Fruit fly (Drosophila melanogaster) whole organism, pupa: ENCODE data around the gene CG6726.

Experiments used
- CG10348 ChIP-seq: fragments of 200-800 bp; sonication (Bioruptor generic); IDR thresholded peaks from 2 replicates; pipeline ENCODE4 v1.3.6; 2022; ENCODE audit warnings: missing biosample characterization, missing genetic modification characterization
- CG12605 ChIP-seq: fragments of 200-800 bp; sonication (Bioruptor generic); IDR thresholded peaks from 2 replicates; pipeline ENCODE4 v1.3.6; 2022; ENCODE audit warnings: missing biosample characterization, missing genetic modification characterization
- CG13204 ChIP-seq: fragments of 200-800 bp; sonication (Bioruptor generic); optimal IDR thresholded peaks from 2 replicates; lab custom pipeline; 2018; ENCODE audit warnings: missing biosample characterization, mild to moderate bottlenecking, missing genetic modification characterization, moderate library complexity
- CG14655 ChIP-seq: fragments of 200-800 bp; sonication (Bioruptor generic); optimal IDR thresholded peaks from 3 replicates; lab custom pipeline; 2017; ENCODE audit warnings: mild to moderate bottlenecking, missing biosample characterization, missing genetic modification reagents, missing genetic modification characterization
- CG15710 ChIP-seq: fragments of 200-800 bp; sonication (Bioruptor generic); optimal IDR thresholded peaks from 2 replicates; lab custom pipeline; 2018; ENCODE audit warnings: missing biosample characterization, mild to moderate bottlenecking, missing genetic modification characterization, moderate library complexity
- CG17806 ChIP-seq: fragments of 200-800 bp; sonication (Bioruptor generic); optimal IDR thresholded peaks from 2 replicates; lab custom pipeline; 2018; ENCODE audit warnings: missing biosample characterization, mild to moderate bottlenecking, missing genetic modification characterization, moderate library complexity
- CG32121 ChIP-seq: fragments of 200-800 bp; sonication (Bioruptor generic); IDR thresholded peaks from 2 replicates; pipeline ENCODE4 v1.3.6; 2022; ENCODE audit warnings: missing biosample characterization, missing genetic modification characterization
- CG34367 ChIP-seq: fragments of 200-800 bp; sonication (Bioruptor generic); optimal IDR thresholded peaks from 2 replicates; lab custom pipeline; 2018; ENCODE audit warnings: missing biosample characterization, mild to moderate bottlenecking, missing genetic modification characterization
- CG4496 ChIP-seq: fragments of 200-800 bp; sonication (Bioruptor generic); IDR thresholded peaks from 3 replicates; pipeline ENCODE4 v1.3.6; 2022; ENCODE audit warnings: missing biosample characterization, missing genetic modification characterization
- CG8159 ChIP-seq: fragments of 200-800 bp; sonication (Bioruptor generic); optimal IDR thresholded peaks from 3 replicates; lab custom pipeline; 2018; ENCODE audit warnings: missing biosample characterization, mild to moderate bottlenecking, missing genetic modification characterization, moderate library complexity
- CG8301 ChIP-seq: fragments of 200-800 bp; sonication (Bioruptor generic); optimal IDR thresholded peaks from 2 replicates; lab custom pipeline; 2018; ENCODE audit warnings: missing biosample characterization, mild to moderate bottlenecking, missing genetic modification characterization
- CG9948 ChIP-seq: fragments of 200-800 bp; sonication (Bioruptor generic); optimal IDR thresholded peaks from 2 replicates; lab custom pipeline; 2018; ENCODE audit warnings: missing biosample characterization, mild to moderate bottlenecking, missing genetic modification characterization, moderate library complexity
- D1 ChIP-seq: fragments of 200-800 bp; sonication (Bioruptor generic); optimal IDR thresholded peaks from 2 replicates; lab custom pipeline; 2018; ENCODE audit warnings: missing biosample characterization, mild to moderate bottlenecking, missing genetic modification characterization, moderate library complexity
- EcR ChIP-seq: fragments of 200-800 bp; sonication (Bioruptor generic); optimal IDR thresholded peaks from 3 replicates; lab custom pipeline; 2019; ENCODE audit warnings: missing biosample characterization, missing genetic modification characterization, mild to moderate bottlenecking, moderate library complexity, missing genetic modification reagents
- Ets98B ChIP-seq: fragments of 200-800 bp; sonication (Bioruptor generic); IDR thresholded peaks from 2 replicates; pipeline ENCODE4 v1.3.6; 2022; ENCODE audit warnings: missing biosample characterization, missing genetic modification characterization
- Pif1A ChIP-seq: fragments of 200-800 bp; sonication (Bioruptor generic); optimal IDR thresholded peaks from 3 replicates; lab custom pipeline; 2016; ENCODE audit warnings: missing biosample characterization, missing genetic modification characterization
- Pif1B ChIP-seq: fragments of 200-800 bp; sonication (Bioruptor generic); optimal IDR thresholded peaks from 3 replicates; lab custom pipeline; 2016; ENCODE audit warnings: missing biosample characterization, missing genetic modification characterization
- Snoo ChIP-seq: fragments of 200-800 bp; sonication (Bioruptor generic); optimal IDR thresholded peaks from 3 replicates; lab custom pipeline; 2017; ENCODE audit warnings: missing biosample characterization, mild to moderate bottlenecking, missing genetic modification characterization, inconsistent platforms
- fd96Ca ChIP-seq: fragments of 200-800 bp; sonication (Bioruptor generic); IDR thresholded peaks from 3 replicates; pipeline ENCODE4 v1.3.6; 2022; ENCODE audit warnings: missing biosample characterization, missing genetic modification characterization
- gl ChIP-seq: fragments of 200-800 bp; sonication (Bioruptor generic); optimal IDR thresholded peaks from 2 replicates; lab custom pipeline; 2018; ENCODE audit warnings: missing biosample characterization, mild to moderate bottlenecking, missing genetic modification characterization
- rn ChIP-seq: fragments of 200-800 bp; sonication (Bioruptor generic); IDR thresholded peaks from 2 replicates; pipeline ENCODE4 v1.3.6; 2022; ENCODE audit warnings: missing biosample characterization, missing genetic modification characterization

The CG6726 gene

DNA sequence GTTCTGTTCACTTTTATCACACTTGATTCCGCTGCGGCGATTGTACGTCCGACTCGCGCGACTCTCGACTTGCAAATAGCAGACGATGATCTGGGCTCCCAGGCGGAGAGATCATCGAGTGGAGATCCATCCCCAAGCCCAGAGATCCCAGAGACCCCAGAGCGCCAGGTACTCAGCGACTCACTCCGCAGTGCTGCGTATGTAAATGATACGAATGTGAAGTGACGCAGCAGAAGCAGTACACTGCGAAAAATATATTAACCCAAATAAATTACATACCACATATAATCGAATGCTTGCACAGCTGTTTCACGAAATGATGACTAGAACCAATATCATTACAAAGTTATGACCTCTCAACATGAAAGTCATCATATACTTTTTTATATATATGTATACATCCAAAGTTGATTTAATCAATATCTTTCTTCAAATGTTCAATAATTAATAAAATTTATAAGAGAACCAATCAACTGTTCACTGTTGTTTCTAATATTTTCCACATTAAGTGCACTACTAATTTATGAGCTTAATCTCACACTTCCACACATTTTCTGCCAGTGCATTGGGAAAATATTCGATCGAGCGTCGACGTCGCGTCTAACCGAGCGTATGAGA is 24.2 kb upstream of the CG6726 start, which contains the start of gene CG17111:
TSS of gene CG17111 (minus strand) at position 51 of the 618 bp plus-strand sequence.
- TF ChIP-seq Ets98B (GFP tag; lab: Robert Waterston, UW) = no peak

DNA sequence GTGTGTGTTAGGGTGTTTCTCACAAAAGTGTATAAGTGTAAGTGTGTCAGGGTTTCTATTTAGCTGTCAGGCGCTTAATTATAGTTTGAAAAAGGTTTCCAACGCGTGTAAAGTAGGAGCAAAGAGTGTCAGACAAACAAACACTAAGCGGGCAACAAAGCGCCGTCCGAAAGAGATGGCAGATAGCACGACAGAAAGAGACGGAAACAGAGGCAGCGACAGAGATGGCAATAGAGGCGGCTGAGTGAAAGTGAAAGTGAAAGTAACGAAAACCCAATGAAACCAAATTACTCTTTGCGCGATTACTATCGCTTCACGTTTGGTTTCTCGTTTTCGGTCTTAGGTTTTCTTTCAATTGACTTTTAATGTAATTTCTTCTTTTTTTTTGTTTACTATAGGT is 17.0 kb upstream of the CG6726 start:
- TF ChIP-seq CG15710 (tag; lab: Kevin White, UChicago) = no peak
- no peak for TF ChIP-seq CG32121 (GFP tag; lab: Robert Waterston, UW)
- no peak for TF ChIP-seq CG13204 (GFP tag; lab: Kevin White, UChicago)
- no peak for TF ChIP-seq CG17806
- TF ChIP-seq Pif1B = no peak
- no peak for TF ChIP-seq Pif1A (GFP tag; lab: Kevin White, UChicago)
- no peak for TF ChIP-seq gl (tag; lab: Kevin White, UChicago)
- no peak for TF ChIP-seq rn (GFP tag; lab: Robert Waterston, UW)
- no peak for TF ChIP-seq CG4496 (GFP tag; lab: Robert Waterston, UW)
- TF ChIP-seq D1 (tag; lab: Kevin White, UChicago) = no peak
- no peak for TF ChIP-seq fd96Ca (GFP tag; lab: Robert Waterston, UW)
- no peak for TF ChIP-seq EcR (GFP tag; lab: Kevin White, UChicago)
- no peak for TF ChIP-seq CG9948 (tag; lab: Kevin White, UChicago)
- TF ChIP-seq, all 21 proteins: peak for 0

DNA sequence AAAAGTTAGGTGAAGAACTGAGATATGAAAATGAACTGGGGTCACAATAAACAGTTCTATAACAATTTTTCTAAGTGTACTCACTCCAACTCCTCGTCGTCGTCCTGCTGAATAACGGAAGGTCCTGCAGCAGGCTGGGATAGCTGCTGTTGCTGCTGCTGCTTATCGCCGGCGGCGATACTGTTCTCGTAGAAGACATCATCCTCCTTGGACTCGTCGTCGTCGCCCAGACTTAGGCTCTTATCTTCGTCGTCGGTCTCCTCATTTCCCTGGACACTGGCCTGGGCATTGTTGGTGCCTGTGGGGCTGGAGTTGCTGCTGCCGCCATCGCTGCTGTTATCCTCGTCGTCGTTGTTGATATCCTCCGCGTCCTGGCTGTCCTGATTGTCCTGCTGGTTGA is 10.3 kb upstream of the CG6726 start:
- TF ChIP-seq CG8159 (no peak), CG12605 (GFP tag; lab: Robert Waterston, UW) (no peak), CG14655 (GFP tag; lab: Kevin White, UChicago) (no peak), Ets98B (GFP tag; lab: Robert Waterston, UW) (no peak), fd96Ca (GFP tag; lab: Robert Waterston, UW) (no peak), EcR (GFP tag; lab: Kevin White, UChicago) (no peak), CG34367 (tag; lab: Kevin White, UChicago) (no peak), Snoo (tag; lab: Kevin White, UChicago) (no peak), CG4496 (GFP tag; lab: Robert Waterston, UW) (no peak), CG15710 (tag; lab: Kevin White, UChicago) (no peak), gl (tag; lab: Kevin White, UChicago) (no peak), CG10348 (GFP tag; lab: Robert Waterston, UW) (no peak), CG8301 (no peak), CG32121 (GFP tag; lab: Robert Waterston, UW) (no peak)
- TF ChIP-seq, all 21 proteins: peak for 0

DNA sequence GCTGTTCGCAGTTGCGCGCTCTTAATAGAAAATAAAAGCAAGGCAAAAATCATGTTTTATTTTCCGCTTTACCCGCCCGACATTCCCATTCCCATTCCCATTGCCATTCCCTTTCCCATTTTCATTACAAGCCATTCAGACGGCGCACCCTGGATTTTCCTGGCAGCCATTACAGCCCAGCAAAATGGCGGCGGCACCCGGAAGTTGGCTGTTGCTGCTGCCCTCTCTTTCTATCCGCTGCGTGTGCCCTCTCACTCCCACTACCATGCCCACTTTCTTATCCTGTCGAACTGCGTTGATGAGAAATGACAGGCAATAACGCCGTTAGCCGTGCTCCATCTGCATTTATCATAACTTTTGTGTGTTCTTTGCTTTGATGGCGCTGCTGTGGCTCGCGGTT is 3.3 kb upstream of the CG6726 start:
- no peak for TF ChIP-seq CG4496 (GFP tag; lab: Robert Waterston, UW)
- no peak for TF ChIP-seq EcR (GFP tag; lab: Kevin White, UChicago)
- TF ChIP-seq fd96Ca (GFP tag; lab: Robert Waterston, UW) = no peak
- TF ChIP-seq CG10348 (GFP tag; lab: Robert Waterston, UW) = no peak
- TF ChIP-seq CG9948 (tag; lab: Kevin White, UChicago) = no peak
- TF ChIP-seq Ets98B (GFP tag; lab: Robert Waterston, UW) = no peak
- no peak for TF ChIP-seq CG14655 (GFP tag; lab: Kevin White, UChicago)
- TF ChIP-seq Pif1B = no peak
- TF ChIP-seq rn (GFP tag; lab: Robert Waterston, UW) = no peak
- no peak for TF ChIP-seq Pif1A (GFP tag; lab: Kevin White, UChicago)
- TF ChIP-seq D1 (tag; lab: Kevin White, UChicago) = no peak
- no peak for TF ChIP-seq CG8159
- no peak for TF ChIP-seq CG32121 (GFP tag; lab: Robert Waterston, UW)
- no peak for TF ChIP-seq CG13204 (GFP tag; lab: Kevin White, UChicago)
- TF ChIP-seq, all 21 proteins: peak for 0

DNA sequence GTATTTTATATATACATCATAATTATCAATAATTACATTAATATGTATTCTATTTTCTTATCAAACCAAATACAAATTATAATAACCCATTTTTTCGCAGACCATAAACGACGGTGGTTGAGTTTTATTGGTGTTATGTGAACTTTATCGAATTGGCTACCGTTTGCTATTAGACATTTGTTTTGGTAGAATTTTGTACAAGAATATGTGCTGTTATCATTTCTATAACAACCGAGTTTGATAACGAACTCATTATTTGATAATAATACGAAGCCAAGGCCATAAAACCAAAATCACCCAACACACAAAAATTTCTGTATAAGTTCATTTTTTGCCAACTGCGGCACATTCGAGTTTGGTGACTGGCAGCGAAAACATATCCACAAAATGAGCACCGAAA is 3.8 kb downstream of the CG6726 start, which contains the start of gene CG17109:
TSS of gene CG17109 (plus strand) at position 345 of the 400 bp plus-strand sequence.
- TF ChIP-seq gl (tag; lab: Kevin White, UChicago) (no peak), CG13204 (GFP tag; lab: Kevin White, UChicago) (no peak), Ets98B (GFP tag; lab: Robert Waterston, UW) (no peak), Pif1A (GFP tag; lab: Kevin White, UChicago) (no peak), CG8301 (no peak), CG9948 (tag; lab: Kevin White, UChicago) (no peak), D1 (tag; lab: Kevin White, UChicago) (no peak), EcR (GFP tag; lab: Kevin White, UChicago) (no peak), CG15710 (tag; lab: Kevin White, UChicago) (no peak)

DNA sequence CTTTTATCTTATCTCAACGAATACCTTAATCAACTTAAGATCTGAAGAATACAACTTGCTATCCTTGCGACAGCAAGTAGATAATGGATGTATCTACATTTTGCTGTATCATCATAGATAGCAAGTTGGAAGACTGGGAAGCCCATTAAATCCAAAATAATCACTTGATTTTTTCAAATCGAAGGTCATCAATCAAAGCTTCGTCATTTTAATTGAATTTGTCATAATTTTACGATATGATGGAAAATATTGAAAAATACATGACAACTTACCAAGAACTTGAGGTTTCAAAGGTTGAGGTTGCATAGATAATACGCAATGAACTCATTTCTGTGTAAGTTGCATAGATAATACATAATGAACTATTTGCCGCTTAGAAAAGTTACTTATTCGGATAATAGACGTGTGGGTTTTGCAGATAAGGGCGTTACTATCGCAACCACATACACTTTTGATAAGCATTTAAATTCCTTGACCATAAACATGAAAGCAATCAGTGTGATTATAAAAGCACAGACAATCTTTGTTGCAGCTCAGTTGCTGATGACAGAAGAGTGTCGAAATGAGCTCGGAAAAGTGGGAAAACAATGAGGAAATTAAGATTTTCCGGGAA is 5.8 kb downstream of the CG6726 start, which contains the start of gene CG6733:
TSS of gene CG6733 (plus strand) at position 532 of the 613 bp plus-strand sequence.
- TF ChIP-seq CG4496 (GFP tag; lab: Robert Waterston, UW) (no peak), Pif1A (GFP tag; lab: Kevin White, UChicago) (no peak), CG8159 (no peak), gl (tag; lab: Kevin White, UChicago) (no peak), CG17806 (no peak), CG32121 (GFP tag; lab: Robert Waterston, UW) (no peak), CG12605 (GFP tag; lab: Robert Waterston, UW) (no peak), EcR (GFP tag; lab: Kevin White, UChicago) (no peak), CG13204 (GFP tag; lab: Kevin White, UChicago) (no peak), CG8301 (no peak), fd96Ca (GFP tag; lab: Robert Waterston, UW) (no peak), D1 (tag; lab: Kevin White, UChicago) (no peak)
- TF ChIP-seq, all 21 proteins: peak for 0
